Worm (Caenorhabditis elegans) whole organism, young adult: Measurements from ENCODE around the gene Y57G11C.1144.

Experiments
- B0019.2 ChIP-seq: fragments of 200-800 bp; sonication (Bioruptor generic); conservative IDR thresholded peaks from 2 replicates; pipeline ENCODE4 v1.3.6; 2022; ENCODE audit warnings: missing genetic modification reagents, missing genetic modification characterization, missing compliant biosample characterization
- C17E4.6 ChIP-seq: fragments of 200-800 bp; sonication (Bioruptor generic); IDR thresholded peaks from 2 replicates; pipeline ENCODE4 v1.3.6; 2022; ENCODE audit warnings: missing genetic modification reagents, missing genetic modification characterization, missing compliant biosample characterization
- D2030.7 ChIP-seq: fragments of 200-800 bp; sonication (Bioruptor generic); IDR thresholded peaks from 2 replicates; pipeline ENCODE4 v1.3.6; 2022; ENCODE audit warnings: missing genetic modification reagents, missing genetic modification characterization, missing compliant biosample characterization
- F10E7.11 ChIP-seq: sonication (generic microtip); optimal IDR thresholded peaks from 2 replicates; lab custom pipeline; 2017; ENCODE audit warnings: mild to moderate bottlenecking, missing genetic modification characterization, moderate library complexity, missing compliant biosample characterization
- F23B12.7 ChIP-seq: sonication (generic microtip); optimal IDR thresholded peaks from 2 replicates; lab custom pipeline; 2017; ENCODE audit warnings: missing genetic modification characterization, mild to moderate bottlenecking, missing compliant biosample characterization, antibody characterized with exemption, moderate library complexity; ENCODE audit not compliant: insufficient read depth
- F33H1.4 ChIP-seq: fragments of 200-800 bp; sonication (Bioruptor generic); IDR thresholded peaks from 2 replicates; pipeline ENCODE4 v1.3.6; 2022; ENCODE audit warnings: missing genetic modification reagents, missing genetic modification characterization, missing compliant biosample characterization
- F49E8.2 ChIP-seq: sonication (generic microtip); optimal IDR thresholded peaks from 3 replicates; lab custom pipeline; 2017; ENCODE audit warnings: missing genetic modification characterization, mild to moderate bottlenecking, missing compliant biosample characterization, antibody characterized with exemption, moderate library complexity; ENCODE audit not compliant: insufficient read depth
- F57A8.1 ChIP-seq: fragments of 200-800 bp; sonication (Bioruptor generic); optimal IDR thresholded peaks from 2 replicates; lab custom pipeline; 2018; ENCODE audit warnings: mild to moderate bottlenecking, missing genetic modification characterization, moderate library complexity, missing compliant biosample characterization
- F57C9.4 ChIP-seq: sonication (generic microtip); optimal IDR thresholded peaks from 2 replicates; lab custom pipeline; 2017; ENCODE audit warnings: mild to moderate bottlenecking, missing genetic modification characterization, missing compliant biosample characterization
- T26A5.8 ChIP-seq: sonication (generic microtip); optimal IDR thresholded peaks from 2 replicates; lab custom pipeline; 2016; ENCODE audit warnings: missing genetic modification characterization, missing compliant biosample characterization
- Y79H2A.3 ChIP-seq: fragments of 200-800 bp; sonication (Bioruptor generic); conservative IDR thresholded peaks from 2 replicates; pipeline ENCODE4 v1.3.6; 2022; ENCODE audit warnings: missing genetic modification reagents, missing genetic modification characterization, missing compliant biosample characterization
- Y95B8A.8 ChIP-seq: fragments of 200-800 bp; sonication (Bioruptor generic); IDR thresholded peaks from 2 replicates; pipeline ENCODE4 v1.3.6; 2022; ENCODE audit warnings: missing genetic modification reagents, missing genetic modification characterization, missing compliant biosample characterization
- ama-1 ChIP-seq, 3 experiments: fragments of 150-350 bp in 1 of 3; sonication (generic microtip) in 2 of 3; optimal IDR thresholded peaks; 2 replicates each; lab custom pipeline; 2014 to 2018; ENCODE audit warnings: missing biosample characterization in 2 of 3, missing genetic modification characterization in 2 of 3, missing genetic modification reagents in 2 of 3
- atf-7 ChIP-seq: sonication (generic microtip); optimal IDR thresholded peaks from 2 replicates; lab custom pipeline; 2017; ENCODE audit warnings: mild to moderate bottlenecking, missing genetic modification characterization, missing compliant biosample characterization
- bed-2 ChIP-seq: fragments of 200-800 bp; sonication (Bioruptor generic); IDR thresholded peaks from 2 replicates; pipeline ENCODE4 v1.3.6; 2022; ENCODE audit warnings: missing genetic modification reagents, missing genetic modification characterization, missing compliant biosample characterization
- ccch-3 ChIP-seq: fragments of 200-800 bp; sonication (Bioruptor generic); optimal IDR thresholded peaks from 2 replicates; lab custom pipeline; 2018; ENCODE audit warnings: mild to moderate bottlenecking, missing genetic modification characterization, missing compliant biosample characterization
- cebp-2 ChIP-seq: fragments of 200-800 bp; sonication (Bioruptor generic); IDR thresholded peaks from 2 replicates; pipeline ENCODE4 v1.3.6; 2022; ENCODE audit warnings: missing genetic modification characterization, missing compliant biosample characterization
- dox-1 ChIP-seq: fragments of 200-800 bp; sonication (Bioruptor generic); IDR thresholded peaks from 2 replicates; pipeline ENCODE4 v1.3.6; 2022; ENCODE audit warnings: missing genetic modification reagents, missing genetic modification characterization, missing compliant biosample characterization
- dpff-1 ChIP-seq: sonication (generic microtip); optimal IDR thresholded peaks from 2 replicates; lab custom pipeline; 2017; ENCODE audit warnings: mild to moderate bottlenecking, missing genetic modification characterization, missing compliant biosample characterization
- efl-1 ChIP-seq: fragments of 150-350 bp; optimal IDR thresholded peaks from 2 replicates; lab custom pipeline; 2014; ENCODE audit warnings: missing biosample characterization, missing genetic modification reagents, missing genetic modification characterization
- ets-4 ChIP-seq: fragments of 200-800 bp; sonication (Bioruptor generic); optimal IDR thresholded peaks from 2 replicates; lab custom pipeline; 2018; ENCODE audit warnings: mild to moderate bottlenecking, missing genetic modification characterization, missing compliant biosample characterization
- him-1 ChIP-seq: sonication (generic microtip); optimal IDR thresholded peaks from 2 replicates; lab custom pipeline; 2016; ENCODE audit warnings: missing genotype, missing genetic modification reagents, missing genetic modification characterization, missing compliant biosample characterization
- hmg-1.2 ChIP-seq: fragments of 200-800 bp; sonication (Bioruptor generic); IDR thresholded peaks from 2 replicates; pipeline ENCODE4 v1.3.6; 2022; ENCODE audit warnings: missing genetic modification reagents, missing genetic modification characterization, missing compliant biosample characterization
- hrde-1 ChIP-seq: sonication (generic microtip); optimal IDR thresholded peaks from 2 replicates; lab custom pipeline; 2016; ENCODE audit warnings: missing genetic modification characterization, mild to moderate bottlenecking, missing compliant biosample characterization, moderate library complexity, missing genotype, missing genetic modification reagents, borderline replicate concordance
- hsf-1 ChIP-seq: fragments of 200-800 bp; sonication (Bioruptor generic); IDR thresholded peaks from 2 replicates; pipeline ENCODE4 v1.3.6; 2022; ENCODE audit warnings: missing genetic modification reagents, missing genetic modification characterization, missing compliant biosample characterization
- let-607 ChIP-seq, 2 experiments: fragments of 200-800 bp in 1 of 2; sonication (Bioruptor generic) in 1 of 2; sonication (generic microtip) in 1 of 2; optimal IDR thresholded peaks; 2 replicates each; lab custom pipeline; 2016 to 2018; ENCODE audit warnings: mild to moderate bottlenecking in 2 of 2, missing compliant biosample characterization in 2 of 2, missing genetic modification characterization in 2 of 2, moderate library complexity in 2 of 2, missing genotype in 1 of 2
- lin-54 ChIP-seq: fragments of 200-800 bp; sonication (Bioruptor generic); optimal IDR thresholded peaks from 2 replicates; lab custom pipeline; 2018; ENCODE audit warnings: mild to moderate bottlenecking, missing genetic modification characterization, missing compliant biosample characterization
- lir-1 ChIP-seq: fragments of 200-800 bp; sonication (Bioruptor generic); conservative IDR thresholded peaks from 2 replicates; pipeline ENCODE4 v1.3.6; 2022; ENCODE audit warnings: missing genetic modification reagents, missing genetic modification characterization, missing compliant biosample characterization
- lsl-1 ChIP-seq: fragments of 200-800 bp; sonication (Bioruptor generic); optimal IDR thresholded peaks from 2 replicates; lab custom pipeline; 2018; ENCODE audit warnings: mild to moderate bottlenecking, missing genetic modification characterization, moderate library complexity, missing compliant biosample characterization
- madf-6 ChIP-seq: fragments of 200-800 bp; sonication (Bioruptor generic); IDR thresholded peaks from 2 replicates; pipeline ENCODE4 v1.3.6; 2022; ENCODE audit warnings: missing genetic modification reagents, missing genetic modification characterization, missing compliant biosample characterization
- madf-8 ChIP-seq: fragments of 200-800 bp; sonication (Bioruptor generic); conservative IDR thresholded peaks from 2 replicates; pipeline ENCODE4 v1.3.6; 2022; ENCODE audit warnings: missing genetic modification reagents, missing genetic modification characterization, missing compliant biosample characterization
- mcd-1 ChIP-seq: fragments of 200-800 bp; sonication (Bioruptor generic); IDR thresholded peaks from 2 replicates; pipeline ENCODE4 v1.3.6; 2022; ENCODE audit warnings: missing genetic modification reagents, missing genetic modification characterization, missing compliant biosample characterization
- mel-28 ChIP-seq: sonication (generic microtip); optimal IDR thresholded peaks from 2 replicates; lab custom pipeline; 2016; ENCODE audit warnings: borderline replicate concordance, mild to moderate bottlenecking, missing genetic modification characterization, missing compliant biosample characterization
- nhr-179 ChIP-seq: sonication (generic microtip); optimal IDR thresholded peaks from 2 replicates; lab custom pipeline; 2016; ENCODE audit warnings: mild to moderate bottlenecking, missing genetic modification characterization, missing compliant biosample characterization
- snpc-1.3 ChIP-seq: sonication (generic microtip); optimal IDR thresholded peaks from 2 replicates; lab custom pipeline; 2017; ENCODE audit warnings: missing genetic modification characterization, mild to moderate bottlenecking, missing compliant biosample characterization, antibody characterized with exemption, moderate library complexity, missing genotype, missing genetic modification reagents; ENCODE audit not compliant: insufficient read depth
- snpc-3.4 ChIP-seq: sonication (generic microtip); optimal IDR thresholded peaks from 2 replicates; lab custom pipeline; 2017; ENCODE audit warnings: missing genetic modification characterization, mild to moderate bottlenecking, missing compliant biosample characterization, antibody characterized with exemption, moderate library complexity, missing genotype, missing genetic modification reagents
- snpc-4 ChIP-seq, 5 experiments: fragments of 150-350 bp in 1 of 5; sonication (generic microtip) in 4 of 5; optimal IDR thresholded peaks; 2 replicates each; lab custom pipeline; 2014 to 2018; ENCODE audit warnings: missing genetic modification characterization in 5 of 5, missing biosample characterization in 3 of 5, antibody characterized with exemption in 2 of 5, mild to moderate bottlenecking in 2 of 5, missing compliant biosample characterization in 2 of 5, missing genotype in 2 of 5, moderate library complexity in 2 of 5, missing genetic modification reagents in 1 of 5
- tbp1 ChIP-seq: fragments of 200-800 bp; sonication (Bioruptor generic); optimal IDR thresholded peaks from 2 replicates; lab custom pipeline; 2018; ENCODE audit warnings: mild to moderate bottlenecking, missing genetic modification characterization, missing compliant biosample characterization
- unc-130 ChIP-seq: sonication (generic microtip); optimal IDR thresholded peaks from 2 replicates; lab custom pipeline; 2016; ENCODE audit warnings: missing genetic modification reagents, missing genetic modification characterization, missing compliant biosample characterization
- xnd-1 ChIP-seq: sonication (generic microtip); optimal IDR thresholded peaks from 2 replicates; lab custom pipeline; 2016; ENCODE audit warnings: missing genotype, missing genetic modification reagents, missing genetic modification characterization, missing compliant biosample characterization
- ztf-25 ChIP-seq: fragments of 200-800 bp; sonication (Bioruptor generic); IDR thresholded peaks from 2 replicates; pipeline ENCODE4 v1.3.6; 2022; ENCODE audit warnings: missing genetic modification reagents, missing genetic modification characterization, missing compliant biosample characterization

The Y57G11C.1144 gene

DNA sequence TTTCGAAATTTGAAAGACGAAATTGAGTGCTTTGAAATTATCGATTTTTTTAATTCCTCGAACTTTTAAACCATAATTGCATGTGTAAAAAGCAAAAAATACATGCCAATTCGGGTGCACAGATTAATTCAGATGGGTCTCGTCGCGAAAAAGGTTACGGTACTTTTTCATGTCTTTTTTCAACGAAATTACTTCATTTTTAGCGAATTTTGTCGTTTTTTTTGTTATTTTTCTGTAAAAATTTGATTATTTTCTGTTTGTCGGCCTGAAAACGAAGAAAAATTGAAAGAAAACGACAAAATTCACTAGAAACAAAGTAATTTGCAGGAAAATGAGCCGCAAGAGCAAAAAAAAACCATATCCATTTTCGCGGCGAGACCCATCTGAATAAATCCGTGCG lies 17.7 kb downstream of the Y57G11C.1144 start:
- TF ChIP-seq F33H1.4 (GFP tag; lab: Robert Waterston, UW) (peak; percentile 42), ama-1 (optimal IDR thresholded peaks at IDR 0.05; lab: Kevin White, UChicago) (no peak), ama-1 (GFP tag; optimal IDR thresholded peaks at IDR 0.05; lab: Kevin White, UChicago) (no peak), snpc-4 (GFP tag; optimal IDR thresholded peaks at IDR 0.05; lab: Kevin White, UChicago) (peak; percentile 57), snpc-4 (tag; optimal IDR thresholded peaks at IDR 0.05; lab: Kevin White, UChicago) (peak in 1 of 4 experiments; percentile 78), efl-1 (GFP tag; lab: Kevin White, UChicago) (peak; percentile 3), madf-6 (GFP tag; lab: Robert Waterston, UW) (no peak)
- TF ChIP-seq, all 124 proteins: peak for 3

DNA sequence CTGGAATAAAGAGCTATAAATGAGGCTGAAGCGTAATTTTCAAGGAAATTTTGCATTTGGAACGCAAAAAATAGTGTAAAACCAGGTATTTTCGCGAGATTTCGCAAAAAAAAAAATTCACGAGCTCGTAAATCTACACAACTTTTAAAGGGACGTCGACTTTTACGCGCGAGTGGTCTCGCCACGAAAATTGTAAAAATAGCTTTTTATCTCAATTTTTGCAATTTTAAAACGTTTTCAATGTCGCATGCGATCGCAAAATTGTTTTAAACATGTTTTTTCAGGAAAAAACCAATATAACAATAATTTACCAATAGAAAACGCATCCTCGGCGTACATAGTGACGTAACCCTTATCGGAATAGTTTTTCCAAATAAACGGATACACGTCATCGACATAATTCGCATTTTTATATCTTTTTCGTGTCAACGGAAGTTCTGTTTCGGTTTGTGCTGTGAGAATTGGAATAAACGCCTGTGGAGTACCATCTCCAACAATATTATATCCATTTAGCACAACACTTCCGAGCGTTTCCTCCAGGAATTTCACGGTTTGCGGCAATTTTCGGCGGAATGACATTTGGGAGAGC lies 19.7 kb downstream of the Y57G11C.1144 start:
- TF ChIP-seq cebp-2 (GFP tag; lab: Robert Waterston, UW): no peak
- TF ChIP-seq madf-8 (GFP tag; lab: Robert Waterston, UW): no peak
- TF ChIP-seq F10E7.11 (tag; lab: Kevin White, UChicago): no peak
- peak; percentile 38; the same call in 1 of the 2 replicates for TF ChIP-seq madf-6 (GFP tag; lab: Robert Waterston, UW)
- no peak for TF ChIP-seq ets-4
- no peak for TF ChIP-seq mel-28
- TF ChIP-seq tbp1 (GFP tag; lab: Kevin White, UChicago): peak; percentile 65
- TF ChIP-seq bed-2: no peak
- TF ChIP-seq mcd-1 (GFP tag; lab: Robert Waterston, UW): peak; percentile 61
- TF ChIP-seq F33H1.4 (GFP tag; lab: Robert Waterston, UW): peak; percentile 87
- 0 out of 2 replicates have a peak, but pooled peaks have one; percentile 39 for TF ChIP-seq Y95B8A.8 (GFP tag; lab: Robert Waterston, UW)
- peak; percentile 69 for TF ChIP-seq hsf-1 (GFP tag; lab: Robert Waterston, UW)
- TF ChIP-seq F57A8.1 (GFP tag; lab: Kevin White, UChicago): no peak
- peak; percentile 42 for TF ChIP-seq lsl-1 (GFP tag; lab: Kevin White, UChicago)
- no peak for TF ChIP-seq F57C9.4 (tag; lab: Kevin White, UChicago)
- peak; percentile 65 for TF ChIP-seq D2030.7 (GFP tag; lab: Robert Waterston, UW)
- TF ChIP-seq F49E8.2 (tag; lab: Kevin White, UChicago): peak; percentile 60
- TF ChIP-seq lin-54 (GFP tag; lab: Kevin White, UChicago): peak; percentile 49
- peak; percentile 42 for TF ChIP-seq hrde-1 (tag; lab: Kevin White, UChicago)
- no peak for TF ChIP-seq ztf-25 (GFP tag; lab: Robert Waterston, UW)
- TF ChIP-seq snpc-3.4 (tag; lab: Kevin White, UChicago): peak; percentile 15
- no peak for TF ChIP-seq let-607 (tag; optimal IDR thresholded peaks at IDR 0.05; lab: Kevin White, UChicago)
- peak; percentile 49 for TF ChIP-seq F23B12.7 (tag; lab: Kevin White, UChicago)
- TF ChIP-seq ccch-3 (GFP tag; lab: Kevin White, UChicago): no peak
- TF ChIP-seq snpc-4 (GFP tag; optimal IDR thresholded peaks at IDR 0.05; lab: Kevin White, UChicago): peak; percentile 83
- peak; percentile 56 to 95 (median 86) for TF ChIP-seq snpc-4 (tag; optimal IDR thresholded peaks at IDR 0.05; lab: Kevin White, UChicago)
- peak; percentile 5 for TF ChIP-seq xnd-1 (tag; lab: Kevin White, UChicago)
- TF ChIP-seq hmg-1.2 (GFP tag; lab: Robert Waterston, UW): peak; percentile 26; the same call in 1 of the 2 replicates
- TF ChIP-seq T26A5.8 (tag; lab: Kevin White, UChicago): no peak
- TF ChIP-seq dpff-1 (tag; lab: Kevin White, UChicago): no peak
- TF ChIP-seq unc-130: peak; percentile 22
- TF ChIP-seq him-1 (tag; lab: Kevin White, UChicago): peak; percentile 2
- no peak for TF ChIP-seq lir-1 (GFP tag; lab: Robert Waterston, UW)
- TF ChIP-seq ama-1 (optimal IDR thresholded peaks at IDR 0.05; lab: Kevin White, UChicago): no peak
- peak in 1 of 2 experiments; percentile 20 for TF ChIP-seq ama-1 (GFP tag; optimal IDR thresholded peaks at IDR 0.05; lab: Kevin White, UChicago)
- TF ChIP-seq B0019.2 (GFP tag; lab: Robert Waterston, UW): peak; percentile 41; the same call in 1 of the 2 replicates
- no peak for TF ChIP-seq Y79H2A.3 (GFP tag; lab: Robert Waterston, UW)
- TF ChIP-seq nhr-179 (tag; lab: Kevin White, UChicago): no peak
- TF ChIP-seq C17E4.6 (GFP tag; lab: Robert Waterston, UW): no peak
- TF ChIP-seq atf-7 (tag; lab: Kevin White, UChicago): no peak
- TF ChIP-seq snpc-1.3 (tag; lab: Kevin White, UChicago): peak; percentile 63
- peak; percentile 36 for TF ChIP-seq efl-1 (GFP tag; lab: Kevin White, UChicago)
- peak; percentile 61; the same call in 1 of the 2 replicates for TF ChIP-seq dox-1 (GFP tag; lab: Robert Waterston, UW)
